Worm (Caenorhabditis elegans): ENCODE data around the gene Y69A2AR.1.

Gene Y69A2AR.1

ce11 chrIV:2640950-2641349, 25.9 kb upstream of the Y69A2AR.1 start, which contains the start of the genes mdf-2 and nduv-3:
Gene mdf-2 (minus strand): TSS chrIV:2641125.
Gene nduv-3 (plus strand): TSS chrIV:2641310.
- TF ChIP-seq sma-3 (GFP tag; optimal IDR thresholded peaks at IDR 0.05) (peak; percentile 49), unc-39 (tag; optimal IDR thresholded peaks at IDR 0.05) (no peak), nhr-6 (tag; optimal IDR thresholded peaks at IDR 0.05) (peak; percentile 12), skn-1 (tag; optimal IDR thresholded peaks at IDR 0.05) (no peak), Y55F3AM.14 (GFP tag; optimal IDR thresholded peaks at IDR 0.05) (no peak), F13H6.1 (tag; optimal IDR thresholded peaks at IDR 0.05) (peak; percentile 67), zag-1 (tag; optimal IDR thresholded peaks at IDR 0.05) (no peak), nhr-129 (tag; optimal IDR thresholded peaks at IDR 0.05) (peak; percentile 62), sem-4 (tag; optimal IDR thresholded peaks at IDR 0.05) (peak; percentile 38), unc-55 (GFP tag; optimal IDR thresholded peaks at IDR 0.05) (peak; percentile 86), gmeb-1 (tag; optimal IDR thresholded peaks at IDR 0.05) (peak; percentile 93), mdl-1 (tag; optimal IDR thresholded peaks at IDR 0.05) (peak in 1 of 2 experiments; percentile 9), nhr-77 (tag; optimal IDR thresholded peaks at IDR 0.05) (peak; percentile 31), mab-5 (tag; optimal IDR thresholded peaks at IDR 0.05) (peak; percentile 75), R02D3.7 (tag; optimal IDR thresholded peaks at IDR 0.05) (peak; percentile 27), nhr-21 (tag; optimal IDR thresholded peaks at IDR 0.05) (peak; percentile 44), lin-13 (GFP tag; optimal IDR thresholded peaks at IDR 0.05) (peak; percentile 85), C34F6.9 (tag; optimal IDR thresholded peaks at IDR 0.05) (peak; percentile 92), unc-62 (GFP tag; optimal IDR thresholded peaks at IDR 0.05) (no peak), fos-1 (tag; optimal IDR thresholded peaks at IDR 0.05) (peak; percentile 33), crh-2 (tag; optimal IDR thresholded peaks at IDR 0.05) (peak; percentile 51), sma-9 (GFP tag; optimal IDR thresholded peaks at IDR 0.05) (peak; percentile 70), sma-9 (tag; optimal IDR thresholded peaks at IDR 0.05) (no peak), nhr-25 (tag; optimal IDR thresholded peaks at IDR 0.05) (peak; percentile 73), nhr-23 (tag; optimal IDR thresholded peaks at IDR 0.05) (no peak), lsy-2 (tag; optimal IDR thresholded peaks at IDR 0.05) (peak; percentile 88 to 90), snpc-4 (tag; optimal IDR thresholded peaks at IDR 0.05) (peak; percentile 0), peb-1 (tag; optimal IDR thresholded peaks at IDR 0.05) (no peak), egl-27 (tag; optimal IDR thresholded peaks at IDR 0.05) (peak; percentile 44), ZK546.5 (tag; optimal IDR thresholded peaks at IDR 0.05) (peak; percentile 0), lin-11 (tag; optimal IDR thresholded peaks at IDR 0.05) (peak; percentile 68)

ce11 chrIV:2642054-2642453, 24.8 kb upstream of the Y69A2AR.1 start:
- no peak for TF ChIP-seq aly-2 (tag; optimal IDR thresholded peaks at IDR 0.05)
- no peak for TF ChIP-seq nhr-11 (tag; optimal IDR thresholded peaks at IDR 0.05)
- peak; percentile 5 for TF ChIP-seq unc-55 (GFP tag; optimal IDR thresholded peaks at IDR 0.05)
- no peak for TF ChIP-seq ZK546.5 (tag; optimal IDR thresholded peaks at IDR 0.05)

ce11 chrIV:2642673-2643072, 24.2 kb upstream of the Y69A2AR.1 start, which contains the start of gene ric-8:
Gene ric-8 (plus strand): TSS chrIV:2642973.
- TF ChIP-seq R02D3.7 (tag; optimal IDR thresholded peaks at IDR 0.05), result no peak
- no peak for TF ChIP-seq ztf-11 (tag; optimal IDR thresholded peaks at IDR 0.05)
- no peak for TF ChIP-seq elt-3 (tag; optimal IDR thresholded peaks at IDR 0.05)
- TF ChIP-seq dmd-4 (tag; optimal IDR thresholded peaks at IDR 0.05), result no peak
- TF ChIP-seq alr-1 (tag; optimal IDR thresholded peaks at IDR 0.05), result no peak
- no peak for TF ChIP-seq blmp-1 (tag; optimal IDR thresholded peaks at IDR 0.05; ENCODE audit: insufficient read depth)
- no peak for TF ChIP-seq nhr-237 (tag; optimal IDR thresholded peaks at IDR 0.05)
- TF ChIP-seq zag-1 (tag; optimal IDR thresholded peaks at IDR 0.05), result no peak
- no peak for TF ChIP-seq sma-9 (GFP tag; optimal IDR thresholded peaks at IDR 0.05)
- TF ChIP-seq sma-9 (tag; optimal IDR thresholded peaks at IDR 0.05), result no peak
- TF ChIP-seq ceh-16 (tag; optimal IDR thresholded peaks at IDR 0.05), result no peak
- no peak for TF ChIP-seq nhr-12 (tag; optimal IDR thresholded peaks at IDR 0.05)
- no peak for TF ChIP-seq aly-2 (tag; optimal IDR thresholded peaks at IDR 0.05)
- no peak for TF ChIP-seq ama-1 (optimal IDR thresholded peaks at IDR 0.05)
- no peak for TF ChIP-seq nhr-77 (tag; optimal IDR thresholded peaks at IDR 0.05)
